Fruit fly (Drosophila melanogaster) ovary, adult (tissue): Measurements from ENCODE around the gene CG12998.

Source experiments
- CG17801 ChIP-seq: fragments of 200-800 bp; optimal IDR thresholded peaks from 2 replicates; lab custom pipeline; 2019; ENCODE audit warnings: missing biosample characterization, mild to moderate bottlenecking, missing genetic modification characterization, moderate library complexity; ENCODE audit not compliant: partially characterized antibody

The CG12998 gene

dm6 chrX:17202498-17203162 lies 15.8 kb upstream of the CG12998 start, which contains the start of the genes TTLL1A and CG5070:
Gene TTLL1A (minus strand): TSS chrX:17202598.
Gene CG5070 (plus strand): TSS chrX:17203112.
- no peak for TF ChIP-seq CG17801

- no peak for TF ChIP-seq CG17801
Measured at dm6 chrX:17205028-17205427, 13.4 kb upstream of the CG12998 start.

- no peak for TF ChIP-seq CG17801
Measured at dm6 chrX:17206046-17206445, 12.4 kb upstream of the CG12998 start, which contains the start of gene CG32564. Gene CG32564 (plus strand): TSS chrX:17206407.

DNA sequence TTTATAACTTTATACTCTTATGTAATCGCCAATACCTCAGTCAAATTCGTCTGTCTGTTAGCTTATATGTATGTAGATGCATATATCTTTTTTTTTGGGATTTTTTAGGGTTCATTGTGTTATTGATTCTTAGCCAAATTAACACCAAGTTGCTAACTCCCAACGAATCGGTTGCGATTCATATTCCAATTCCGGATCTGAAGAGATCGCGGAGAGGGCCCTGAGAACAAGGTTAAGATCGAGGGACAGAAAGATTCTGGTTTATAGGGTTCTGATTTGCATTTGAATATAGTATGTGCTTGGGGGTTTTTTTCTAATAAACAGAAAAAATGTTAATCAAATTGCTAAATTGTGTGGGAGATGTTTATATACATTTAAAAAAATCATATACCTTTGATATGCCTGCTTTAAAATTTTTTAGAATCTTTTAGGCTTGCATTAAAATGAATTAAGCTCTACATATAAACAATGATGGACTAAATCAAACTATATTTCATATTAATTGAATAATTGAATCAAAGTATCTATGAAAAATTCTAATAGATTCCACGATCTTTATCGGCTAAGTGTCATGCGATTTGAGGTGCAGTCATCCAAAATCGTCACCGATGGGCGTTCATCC lies 10.5 kb upstream of the CG12998 start, which contains the start of gene CG32563:
TSS of gene CG32563 (plus strand) at position 572 of the 622 bp plus-strand sequence.
- no peak for TF ChIP-seq CG17801

- TF ChIP-seq CG17801 = no peak
Measured at dm6 chrX:17209897-17210296, 8.6 kb upstream of the CG12998 start, which contains the start of gene CG12995. Gene CG12995 (minus strand): TSS chrX:17209997.

- no peak for TF ChIP-seq CG17801
Measured at dm6 chrX:17212007-17212406, 6.5 kb upstream of the CG12998 start, which contains the start of gene CG18258. Gene CG18258 (plus strand): TSS chrX:17212307.

dm6 chrX:17215004-17215403 lies 3.5 kb upstream of the CG12998 start, which contains the start of gene CG5162:
Gene CG5162 (plus strand): TSS chrX:17215304.
- TF ChIP-seq CG17801 = no peak

DNA sequence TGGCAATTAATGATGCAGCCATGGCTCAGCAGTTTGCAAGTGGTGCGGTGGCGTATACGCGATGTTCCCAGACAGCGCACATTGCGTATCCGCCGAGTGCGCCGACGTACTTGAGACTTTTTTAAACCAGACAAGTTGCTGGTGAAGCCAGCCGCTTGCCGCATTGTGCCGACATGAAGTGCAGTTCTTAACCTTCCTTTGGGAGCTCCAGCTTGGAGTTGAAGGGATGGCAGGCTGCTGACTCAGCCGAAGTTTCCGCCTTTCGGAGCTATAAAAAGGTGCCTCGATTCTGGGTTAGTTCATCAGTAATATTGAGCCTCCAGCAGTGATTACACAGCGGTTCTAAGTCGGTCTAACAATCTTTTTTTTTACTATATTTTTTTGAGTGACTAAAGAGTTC lies 2.7 kb downstream of the CG12998 start, which contains the start of gene CG5172:
TSS of gene CG5172 (plus strand) at position 301 of the 400 bp plus-strand sequence.
- TF ChIP-seq CG17801 = no peak

- no peak for TF ChIP-seq CG17801
Measured at dm6 chrX:17223715-17224114, 5.2 kb downstream of the CG12998 start, which contains the start of gene CG34327. Gene CG34327 (minus strand): TSS chrX:17223815.

dm6 chrX:17225972-17226680 lies 7.7 kb downstream of the CG12998 start:
- TF ChIP-seq CG17801 = no peak

dm6 chrX:17226681-17227019 lies 8.2 kb downstream of the CG12998 start, which contains the start of gene CG10598:
Gene CG10598 (minus strand): TSS chrX:17226867.
- no peak for TF ChIP-seq CG17801

- no peak for TF ChIP-seq CG17801
Measured at dm6 chrX:17227462-17227861, 9.0 kb downstream of the CG12998 start.

dm6 chrX:17229475-17230169 lies 11.2 kb downstream of the CG12998 start:
- no peak for TF ChIP-seq CG17801

DNA sequence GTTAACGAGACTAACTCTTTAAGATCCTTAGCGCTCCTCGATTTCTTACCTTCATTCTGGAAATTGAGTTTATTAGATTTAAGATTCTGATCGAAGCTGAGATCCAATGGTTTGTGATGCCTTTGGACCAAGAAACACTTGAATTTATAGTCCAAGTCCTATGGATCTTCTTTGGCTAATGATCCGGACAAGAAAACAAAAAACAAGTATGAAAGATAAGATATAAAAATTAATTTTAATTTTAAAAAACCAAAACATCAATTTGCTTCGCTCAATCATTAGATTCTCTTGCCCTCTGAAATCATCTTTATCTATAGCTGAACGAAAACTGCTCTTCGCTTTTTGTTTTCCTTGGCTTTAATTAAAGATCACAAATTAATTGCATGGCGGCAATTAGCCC lies 12.5 kb downstream of the CG12998 start, which contains the start of gene CG10597:
TSS of gene CG10597 (minus strand) at position 101 of the 400 bp plus-strand sequence.
- TF ChIP-seq CG17801 = no peak

DNA sequence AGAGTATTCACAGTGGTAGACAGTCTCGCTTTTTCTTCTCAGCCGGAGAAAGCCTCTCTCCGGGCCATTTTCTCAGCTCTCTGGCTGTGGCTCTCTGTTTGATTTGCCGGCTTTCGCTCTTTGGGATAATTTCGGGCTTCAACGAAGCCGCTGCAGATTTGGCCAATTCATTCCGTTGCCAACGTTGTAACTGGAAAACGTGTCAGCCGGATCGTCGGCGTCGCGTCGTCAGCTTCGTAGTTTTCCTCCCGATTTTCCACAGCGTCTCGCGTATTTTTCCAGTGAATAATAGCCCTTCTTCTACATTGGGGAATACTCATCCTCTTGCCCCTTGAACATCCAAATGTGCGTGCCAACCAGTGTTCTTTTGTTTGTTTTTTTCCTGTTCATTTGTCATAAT lies 14.2 kb downstream of the CG12998 start, which contains the start of gene f:
TSS of gene f (plus strand) at position 301 of the 400 bp plus-strand sequence.
- no peak for TF ChIP-seq CG17801

dm6 chrX:17236468-17236867 lies 18.0 kb downstream of the CG12998 start:
- no peak for TF ChIP-seq CG17801
